Worm (Caenorhabditis elegans): ENCODE measurements around the gene pdha-1.

The pdha-1 gene

DNA sequence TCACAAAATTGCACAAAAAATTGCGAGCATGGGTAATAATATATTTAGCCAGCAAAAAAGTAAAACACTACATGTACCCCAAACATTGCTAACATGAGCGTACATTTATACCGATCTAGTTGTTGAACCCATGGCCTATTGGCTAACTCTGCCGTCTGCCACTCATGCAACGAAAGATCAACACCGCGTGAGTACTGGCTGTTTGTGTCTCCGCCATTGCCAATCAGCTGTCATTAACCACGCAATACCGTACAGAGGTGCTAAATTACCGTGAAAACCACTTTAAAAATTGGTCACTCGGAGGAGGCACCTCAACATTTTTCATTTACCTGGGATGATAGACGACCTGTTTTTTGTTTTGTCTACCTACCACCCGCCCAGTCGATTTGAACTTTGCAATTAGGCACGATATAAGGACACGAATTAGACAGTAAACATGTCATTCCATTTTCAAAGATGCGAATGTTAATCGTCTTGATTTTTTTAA is 9.3 kb downstream of the pdha-1 start, which contains the start of gene K02C4.2 (continued):
- peak; percentile 75 for TF ChIP-seq nhr-102 (tag; optimal IDR thresholded peaks at IDR 0.05)
- peak in 1 of 2 experiments; percentile 39 for TF ChIP-seq hif-1 (tag; optimal IDR thresholded peaks at IDR 0.05)
- no peak for TF ChIP-seq ama-1 (optimal IDR thresholded peaks at IDR 0.05)
- TF ChIP-seq T20F7.1 (GFP tag; optimal IDR thresholded peaks at IDR 0.05) = peak; percentile 67
- TF ChIP-seq nhr-10 (tag; optimal IDR thresholded peaks at IDR 0.05) = peak; percentile 18
- peak; percentile 95 for TF ChIP-seq aha-1 (tag)
- peak; percentile 64 for TF ChIP-seq spr-3 (GFP tag; optimal IDR thresholded peaks at IDR 0.05)
- peak; percentile 82 for TF ChIP-seq arid-1 (GFP tag; conservative IDR thresholded peaks at IDR 0.05)
- peak; percentile 83 for TF ChIP-seq dmd-6 (GFP tag; IDR thresholded peaks at IDR 0.05)
- TF ChIP-seq F37D6.2 (tag; optimal IDR thresholded peaks at IDR 0.05) = no peak
- TF ChIP-seq Y75B8A.6 (GFP tag; IDR thresholded peaks at IDR 0.05) = no peak
- no peak for TF ChIP-seq cey-2 (tag; optimal IDR thresholded peaks at IDR 0.05; ENCODE audit: borderline replicate concordance, insufficient read depth)
- TF ChIP-seq dmd-8 (GFP tag; IDR thresholded peaks at IDR 0.05) = peak; percentile 93
- TF ChIP-seq mdl-1 (tag; optimal IDR thresholded peaks at IDR 0.05) = no peak
- peak; percentile 90 for TF ChIP-seq nhr-111 (GFP tag; optimal IDR thresholded peaks at IDR 0.05)
- TF ChIP-seq ztf-7 (tag; optimal IDR thresholded peaks at IDR 0.05) = peak; percentile 77
- TF ChIP-seq daf-8 (GFP tag; IDR thresholded peaks at IDR 0.05) = no peak
- peak; percentile 96 for TF ChIP-seq egl-43 (GFP tag; IDR thresholded peaks at IDR 0.05)
- no peak for TF ChIP-seq ces-1 (GFP tag; optimal IDR thresholded peaks at IDR 0.05)
- peak; percentile 90 for TF ChIP-seq tra-1 (GFP tag; IDR thresholded peaks at IDR 0.05)

- peak; percentile 7 for TF ChIP-seq ztf-7 (tag; optimal IDR thresholded peaks at IDR 0.05)
- no peak for TF ChIP-seq ceh-20 (GFP tag; IDR thresholded peaks at IDR 0.05)
- no peak for TF ChIP-seq ceh-44 (GFP tag; IDR thresholded peaks at IDR 0.05)
- TF ChIP-seq mdl-1 (tag; optimal IDR thresholded peaks at IDR 0.05) = no peak
- peak; percentile 61 for TF ChIP-seq nhr-6 (tag; optimal IDR thresholded peaks at IDR 0.05)
- no peak for TF ChIP-seq ama-1 (optimal IDR thresholded peaks at IDR 0.05)
- no peak for TF ChIP-seq zfp-2 (tag; optimal IDR thresholded peaks at IDR 0.05)
- no peak for TF ChIP-seq F49E8.2 (tag; optimal IDR thresholded peaks at IDR 0.05; ENCODE audit: borderline replicate concordance)
- TF ChIP-seq nhr-28 (tag; optimal IDR thresholded peaks at IDR 0.05) = peak; percentile 65
- no peak for TF ChIP-seq nhr-111 (GFP tag; optimal IDR thresholded peaks at IDR 0.05)
- peak; percentile 59 for TF ChIP-seq dmd-6 (GFP tag; IDR thresholded peaks at IDR 0.05)
- TF ChIP-seq daf-16 (GFP tag; optimal IDR thresholded peaks at IDR 0.05) = no peak
- TF ChIP-seq daf-16 (tag; optimal IDR thresholded peaks at IDR 0.05) = peak; percentile 80
- no peak for TF ChIP-seq spr-1 (tag; optimal IDR thresholded peaks at IDR 0.05)
- TF ChIP-seq hlh-11 (tag; optimal IDR thresholded peaks at IDR 0.05) = peak; percentile 79
- TF ChIP-seq F37D6.2 (tag; optimal IDR thresholded peaks at IDR 0.05) = no peak
- TF ChIP-seq sdz-12 (GFP tag; optimal IDR thresholded peaks at IDR 0.05) = no peak
- TF ChIP-seq lsy-2 (tag; optimal IDR thresholded peaks at IDR 0.05) = peak in 1 of 2 experiments; percentile 26
- TF ChIP-seq madf-5 (GFP tag; IDR thresholded peaks at IDR 0.05) = no peak
- TF ChIP-seq nhr-102 (tag; optimal IDR thresholded peaks at IDR 0.05) = no peak
- no peak for TF ChIP-seq aly-2 (tag; optimal IDR thresholded peaks at IDR 0.05)
- peak; percentile 61 for TF ChIP-seq hlh-30 (tag; optimal IDR thresholded peaks at IDR 0.05; ENCODE audit: insufficient read depth)
- TF ChIP-seq ceh-62 (tag; optimal IDR thresholded peaks at IDR 0.05) = no peak
- peak; percentile 35 for TF ChIP-seq aha-1 (tag)
- no peak for TF ChIP-seq dpl-1 (GFP tag; optimal IDR thresholded peaks at IDR 0.05)
- 0 out of 2 replicates have a peak, but pooled peaks have one; percentile 49 for TF ChIP-seq php-3 (GFP tag; IDR thresholded peaks at IDR 0.05)
- no peak for TF ChIP-seq madf-9 (GFP tag; conservative IDR thresholded peaks at IDR 0.05)
- TF ChIP-seq dve-1 (tag; optimal IDR thresholded peaks at IDR 0.05; ENCODE audit: insufficient read depth) = peak; percentile 60
- TF ChIP-seq tra-1 (GFP tag; IDR thresholded peaks at IDR 0.05) = peak; percentile 70
- TF ChIP-seq snpc-1.2 (GFP tag; IDR thresholded peaks at IDR 0.05) = no peak
- TF ChIP-seq pqm-1 (tag; optimal IDR thresholded peaks at IDR 0.05) = peak; percentile 98
- TF ChIP-seq nhr-48 (tag; optimal IDR thresholded peaks at IDR 0.05) = no peak
- no peak for TF ChIP-seq zfp-3 (GFP tag; conservative IDR thresholded peaks at IDR 0.05)
- no peak for TF ChIP-seq tag-97 (GFP tag; IDR thresholded peaks at IDR 0.05)
- TF ChIP-seq nhr-76 (tag; optimal IDR thresholded peaks at IDR 0.05) = no peak
- TF ChIP-seq ztf-11 (tag; optimal IDR thresholded peaks at IDR 0.05) = no peak
- peak; percentile 25 for TF ChIP-seq mep-1 (tag; optimal IDR thresholded peaks at IDR 0.05)
- no peak for TF ChIP-seq zag-1 (tag; optimal IDR thresholded peaks at IDR 0.05)
These were observed 12.0 kb downstream of the pdha-1 start, which contains the start of gene K02C4.5 for ce11 chrII:8078041-8078440. Gene K02C4.5 (plus strand): TSS chrII:8078435.
